Worm (Caenorhabditis elegans) whole organism, young adult: ENCODE data around the gene C04A2.15.

Experiments used
- B0019.2 ChIP-seq: fragments of 200-800 bp; sonication (Bioruptor generic); conservative IDR thresholded peaks from 2 replicates; pipeline ENCODE4 v1.3.6; 2022; ENCODE audit warnings: missing genetic modification reagents, missing genetic modification characterization, missing compliant biosample characterization
- B0261.1 ChIP-seq: sonication (generic microtip); optimal IDR thresholded peaks from 2 replicates; lab custom pipeline; 2016; ENCODE audit warnings: mild to moderate bottlenecking, missing genetic modification characterization, moderate library complexity, missing compliant biosample characterization
- C17E4.6 ChIP-seq: fragments of 200-800 bp; sonication (Bioruptor generic); IDR thresholded peaks from 2 replicates; pipeline ENCODE4 v1.3.6; 2022; ENCODE audit warnings: missing genetic modification reagents, missing genetic modification characterization, missing compliant biosample characterization
- D2030.7 ChIP-seq: fragments of 200-800 bp; sonication (Bioruptor generic); IDR thresholded peaks from 2 replicates; pipeline ENCODE4 v1.3.6; 2022; ENCODE audit warnings: missing genetic modification reagents, missing genetic modification characterization, missing compliant biosample characterization
- F33H1.4 ChIP-seq: fragments of 200-800 bp; sonication (Bioruptor generic); IDR thresholded peaks from 2 replicates; pipeline ENCODE4 v1.3.6; 2022; ENCODE audit warnings: missing genetic modification reagents, missing genetic modification characterization, missing compliant biosample characterization
- F37B4.10 ChIP-seq: fragments of 200-800 bp; sonication (Bioruptor generic); IDR thresholded peaks from 2 replicates; pipeline ENCODE4 v1.3.6; 2022; ENCODE audit warnings: missing genetic modification characterization, missing compliant biosample characterization
- F49E8.2 ChIP-seq: sonication (generic microtip); optimal IDR thresholded peaks from 3 replicates; lab custom pipeline; 2017; ENCODE audit warnings: missing genetic modification characterization, mild to moderate bottlenecking, missing compliant biosample characterization, antibody characterized with exemption, moderate library complexity; ENCODE audit not compliant: insufficient read depth
- F57C9.4 ChIP-seq: sonication (generic microtip); optimal IDR thresholded peaks from 2 replicates; lab custom pipeline; 2017; ENCODE audit warnings: mild to moderate bottlenecking, missing genetic modification characterization, missing compliant biosample characterization
- T07F8.4 ChIP-seq: sonication (generic microtip); optimal IDR thresholded peaks from 2 replicates; lab custom pipeline; 2016; ENCODE audit warnings: mild to moderate bottlenecking, missing genetic modification characterization, moderate library complexity, missing compliant biosample characterization
- Y79H2A.3 ChIP-seq: fragments of 200-800 bp; sonication (Bioruptor generic); conservative IDR thresholded peaks from 2 replicates; pipeline ENCODE4 v1.3.6; 2022; ENCODE audit warnings: missing genetic modification reagents, missing genetic modification characterization, missing compliant biosample characterization
- atf-7 ChIP-seq: sonication (generic microtip); optimal IDR thresholded peaks from 2 replicates; lab custom pipeline; 2017; ENCODE audit warnings: mild to moderate bottlenecking, missing genetic modification characterization, missing compliant biosample characterization
- athp-1 ChIP-seq: sonication (generic microtip); optimal IDR thresholded peaks from 2 replicates; lab custom pipeline; 2017; ENCODE audit warnings: mild to moderate bottlenecking, missing genetic modification characterization, missing compliant biosample characterization
- attf-3 ChIP-seq: fragments of 200-800 bp; sonication (Bioruptor generic); conservative IDR thresholded peaks from 2 replicates; pipeline ENCODE4 v1.3.6; 2022; ENCODE audit warnings: missing genetic modification reagents, missing genetic modification characterization, missing compliant biosample characterization
- attf-5 ChIP-seq: fragments of 200-800 bp; sonication (Bioruptor generic); optimal IDR thresholded peaks from 2 replicates; lab custom pipeline; 2018; ENCODE audit warnings: mild to moderate bottlenecking, missing genetic modification characterization, missing compliant biosample characterization
- ccch-3 ChIP-seq: fragments of 200-800 bp; sonication (Bioruptor generic); optimal IDR thresholded peaks from 2 replicates; lab custom pipeline; 2018; ENCODE audit warnings: mild to moderate bottlenecking, missing genetic modification characterization, missing compliant biosample characterization
- ceh-100 ChIP-seq: fragments of 200-800 bp; sonication (Bioruptor generic); IDR thresholded peaks from 2 replicates; pipeline ENCODE4 v1.3.6; 2022; ENCODE audit warnings: missing genetic modification reagents, missing genetic modification characterization, missing compliant biosample characterization
- ceh-91 ChIP-seq: fragments of 200-800 bp; sonication (Bioruptor generic); IDR thresholded peaks from 2 replicates; pipeline ENCODE4 v1.3.6; 2022; ENCODE audit warnings: missing genetic modification reagents, missing genetic modification characterization, missing compliant biosample characterization
- die-1 ChIP-seq: sonication (generic microtip); optimal IDR thresholded peaks from 2 replicates; lab custom pipeline; 2016; ENCODE audit warnings: missing genotype, mild to moderate bottlenecking, missing genetic modification characterization, missing compliant biosample characterization
- dox-1 ChIP-seq: fragments of 200-800 bp; sonication (Bioruptor generic); IDR thresholded peaks from 2 replicates; pipeline ENCODE4 v1.3.6; 2022; ENCODE audit warnings: missing genetic modification reagents, missing genetic modification characterization, missing compliant biosample characterization
- dpff-1 ChIP-seq: sonication (generic microtip); optimal IDR thresholded peaks from 2 replicates; lab custom pipeline; 2017; ENCODE audit warnings: mild to moderate bottlenecking, missing genetic modification characterization, missing compliant biosample characterization
- efl-1 ChIP-seq: fragments of 150-350 bp; optimal IDR thresholded peaks from 2 replicates; lab custom pipeline; 2014; ENCODE audit warnings: missing biosample characterization, missing genetic modification reagents, missing genetic modification characterization
- ekl-4 ChIP-seq: fragments of 200-800 bp; sonication (Bioruptor generic); IDR thresholded peaks from 2 replicates; pipeline ENCODE4 v1.3.6; 2022; ENCODE audit warnings: missing genetic modification reagents, missing genetic modification characterization, missing compliant biosample characterization
- ets-4 ChIP-seq: fragments of 200-800 bp; sonication (Bioruptor generic); optimal IDR thresholded peaks from 2 replicates; lab custom pipeline; 2018; ENCODE audit warnings: mild to moderate bottlenecking, missing genetic modification characterization, missing compliant biosample characterization
- him-1 ChIP-seq: sonication (generic microtip); optimal IDR thresholded peaks from 2 replicates; lab custom pipeline; 2016; ENCODE audit warnings: missing genotype, missing genetic modification reagents, missing genetic modification characterization, missing compliant biosample characterization
- hmg-1.2 ChIP-seq: fragments of 200-800 bp; sonication (Bioruptor generic); IDR thresholded peaks from 2 replicates; pipeline ENCODE4 v1.3.6; 2022; ENCODE audit warnings: missing genetic modification reagents, missing genetic modification characterization, missing compliant biosample characterization
- hrde-1 ChIP-seq: sonication (generic microtip); optimal IDR thresholded peaks from 2 replicates; lab custom pipeline; 2016; ENCODE audit warnings: missing genetic modification characterization, mild to moderate bottlenecking, missing compliant biosample characterization, moderate library complexity, missing genotype, missing genetic modification reagents, borderline replicate concordance
- hsf-1 ChIP-seq: fragments of 200-800 bp; sonication (Bioruptor generic); IDR thresholded peaks from 2 replicates; pipeline ENCODE4 v1.3.6; 2022; ENCODE audit warnings: missing genetic modification reagents, missing genetic modification characterization, missing compliant biosample characterization
- lin-35 ChIP-seq, 3 experiments: fragments of 150-350 bp in 2 of 3; sonication (generic microtip) in 1 of 3; optimal IDR thresholded peaks; 2 replicates each; lab custom pipeline; 2014 to 2018; ENCODE audit warnings: missing biosample characterization in 3 of 3, missing genetic modification characterization in 3 of 3, missing genetic modification reagents in 3 of 3
- lsl-1 ChIP-seq: fragments of 200-800 bp; sonication (Bioruptor generic); optimal IDR thresholded peaks from 2 replicates; lab custom pipeline; 2018; ENCODE audit warnings: mild to moderate bottlenecking, missing genetic modification characterization, moderate library complexity, missing compliant biosample characterization
- mcd-1 ChIP-seq: fragments of 200-800 bp; sonication (Bioruptor generic); IDR thresholded peaks from 2 replicates; pipeline ENCODE4 v1.3.6; 2022; ENCODE audit warnings: missing genetic modification reagents, missing genetic modification characterization, missing compliant biosample characterization
- mel-28 ChIP-seq: sonication (generic microtip); optimal IDR thresholded peaks from 2 replicates; lab custom pipeline; 2016; ENCODE audit warnings: borderline replicate concordance, mild to moderate bottlenecking, missing genetic modification characterization, missing compliant biosample characterization
- nhr-179 ChIP-seq: sonication (generic microtip); optimal IDR thresholded peaks from 2 replicates; lab custom pipeline; 2016; ENCODE audit warnings: mild to moderate bottlenecking, missing genetic modification characterization, missing compliant biosample characterization
- nhr-27 ChIP-seq: fragments of 200-800 bp; sonication (Bioruptor generic); optimal IDR thresholded peaks from 2 replicates; lab custom pipeline; 2018; ENCODE audit warnings: mild to moderate bottlenecking, missing genetic modification characterization, moderate library complexity, missing compliant biosample characterization
- nhr-80 ChIP-seq: sonication (generic microtip); optimal IDR thresholded peaks from 2 replicates; lab custom pipeline; 2016; ENCODE audit warnings: missing genetic modification characterization, missing compliant biosample characterization
- nhr-90 ChIP-seq: sonication (generic microtip); optimal IDR thresholded peaks from 2 replicates; lab custom pipeline; 2016; ENCODE audit warnings: missing genotype, mild to moderate bottlenecking, missing genetic modification characterization, missing compliant biosample characterization
- pbrm-1 ChIP-seq: fragments of 200-800 bp; sonication (Bioruptor generic); IDR thresholded peaks from 2 replicates; pipeline ENCODE4 v1.3.6; 2022; ENCODE audit warnings: missing genetic modification reagents, missing genetic modification characterization, missing compliant biosample characterization
- rec-8 ChIP-seq, 2 experiments: sonication (generic microtip); optimal IDR thresholded peaks; 2 replicates each; lab custom pipeline; 2016; ENCODE audit warnings: mild to moderate bottlenecking in 2 of 2, missing genetic modification characterization in 2 of 2, missing genetic modification reagents in 2 of 2, missing genotype in 2 of 2, missing biosample characterization in 1 of 2, missing compliant biosample characterization in 1 of 2, moderate library complexity in 1 of 2
- repo-1 ChIP-seq: sonication (generic microtip); optimal IDR thresholded peaks from 2 replicates; lab custom pipeline; 2017; ENCODE audit warnings: mild to moderate bottlenecking, missing genetic modification characterization, missing compliant biosample characterization
- snpc-1.3 ChIP-seq: sonication (generic microtip); optimal IDR thresholded peaks from 2 replicates; lab custom pipeline; 2017; ENCODE audit warnings: missing genetic modification characterization, mild to moderate bottlenecking, missing compliant biosample characterization, antibody characterized with exemption, moderate library complexity, missing genotype, missing genetic modification reagents; ENCODE audit not compliant: insufficient read depth
- snpc-4 ChIP-seq, 5 experiments: fragments of 150-350 bp in 1 of 5; sonication (generic microtip) in 4 of 5; optimal IDR thresholded peaks; 2 replicates each; lab custom pipeline; 2014 to 2018; ENCODE audit warnings: missing genetic modification characterization in 5 of 5, missing biosample characterization in 3 of 5, antibody characterized with exemption in 2 of 5, mild to moderate bottlenecking in 2 of 5, missing compliant biosample characterization in 2 of 5, missing genotype in 2 of 5, moderate library complexity in 2 of 5, missing genetic modification reagents in 1 of 5
- tbp1 ChIP-seq: fragments of 200-800 bp; sonication (Bioruptor generic); optimal IDR thresholded peaks from 2 replicates; lab custom pipeline; 2018; ENCODE audit warnings: mild to moderate bottlenecking, missing genetic modification characterization, missing compliant biosample characterization
- tbx-9 ChIP-seq: sonication (generic microtip); optimal IDR thresholded peaks from 2 replicates; lab custom pipeline; 2016; ENCODE audit warnings: borderline replicate concordance, missing genetic modification characterization, inconsistent platforms, missing compliant biosample characterization
- unc-62 ChIP-seq: fragments of 150-350 bp; optimal IDR thresholded peaks from 2 replicates; lab custom pipeline; 2014; ENCODE audit warnings: missing biosample characterization, missing genetic modification reagents, missing genetic modification characterization
- zfh-2 ChIP-seq: fragments of 200-800 bp; sonication (Bioruptor generic); conservative IDR thresholded peaks from 2 replicates; pipeline ENCODE4 v1.3.6; 2022; ENCODE audit warnings: missing genetic modification reagents, missing genetic modification characterization, missing compliant biosample characterization
- zim-3 ChIP-seq: sonication (generic microtip); optimal IDR thresholded peaks from 2 replicates; lab custom pipeline; 2017; ENCODE audit warnings: mild to moderate bottlenecking, missing genetic modification characterization, moderate library complexity, missing compliant biosample characterization
- ztf-18 ChIP-seq: sonication (generic microtip); optimal IDR thresholded peaks from 2 replicates; lab custom pipeline; 2016; ENCODE audit warnings: missing genotype, mild to moderate bottlenecking, missing genetic modification characterization, missing compliant biosample characterization
- ztf-26 ChIP-seq: sonication (generic microtip); optimal IDR thresholded peaks from 2 replicates; lab custom pipeline; 2017; ENCODE audit warnings: missing genetic modification characterization, missing compliant biosample characterization
- ztf-28 ChIP-seq: fragments of 200-800 bp; sonication (Bioruptor generic); IDR thresholded peaks from 2 replicates; pipeline ENCODE4 v1.3.6; 2022; ENCODE audit warnings: missing genetic modification reagents, missing genetic modification characterization, missing compliant biosample characterization

Gene C04A2.15

ce11 chrII:6858835-6859234, 6.8 kb downstream of the C04A2.15 start:
- TF ChIP-seq unc-62 (GFP tag; lab: Kevin White, UChicago) (no peak), hmg-1.2 (peak; percentile 84; the same call in 1 of the 2 replicates), T07F8.4 (tag; lab: Kevin White, UChicago) (no peak), F57C9.4 (tag; lab: Kevin White, UChicago) (no peak), atf-7 (tag; lab: Kevin White, UChicago) (no peak), nhr-179 (no peak), C17E4.6 (GFP tag; lab: Robert Waterston, UW) (no peak), F37B4.10 (no peak), attf-5 (GFP tag; lab: Kevin White, UChicago) (no peak), D2030.7 (GFP tag; lab: Robert Waterston, UW) (no peak), ztf-26 (tag; lab: Kevin White, UChicago) (no peak), F49E8.2 (tag; lab: Kevin White, UChicago) (no peak), snpc-4 (GFP tag; optimal IDR thresholded peaks at IDR 0.05; lab: Kevin White, UChicago) (no peak), snpc-4 (tag; optimal IDR thresholded peaks at IDR 0.05; lab: Kevin White, UChicago) (peak in 1 of 4 experiments; percentile 1), ekl-4 (GFP tag; lab: Robert Waterston, UW) (no peak), ztf-28 (GFP tag; lab: Robert Waterston, UW) (no peak), tbp1 (peak; percentile 16), Y79H2A.3 (GFP tag; lab: Robert Waterston, UW) (no peak), zfh-2 (no peak), tbx-9 (tag; lab: Kevin White, UChicago) (no peak), lsl-1 (GFP tag; lab: Kevin White, UChicago) (no peak), ets-4 (GFP tag; lab: Kevin White, UChicago) (no peak), nhr-80 (tag; lab: Kevin White, UChicago) (peak; percentile 61), dpff-1 (tag; lab: Kevin White, UChicago) (no peak), die-1 (tag; lab: Kevin White, UChicago) (no peak), pbrm-1 (GFP tag; lab: Robert Waterston, UW) (no peak), ceh-100 (GFP tag; lab: Robert Waterston, UW) (no peak), nhr-27 (no peak), hsf-1 (GFP tag; lab: Robert Waterston, UW) (no peak), ztf-18 (tag; lab: Kevin White, UChicago) (peak; percentile 11), zim-3 (tag; lab: Kevin White, UChicago) (no peak), B0261.1 (tag; lab: Kevin White, UChicago) (no peak), mel-28 (tag; lab: Kevin White, UChicago) (no peak), lin-35 (GFP tag; optimal IDR thresholded peaks at IDR 0.05; lab: Kevin White, UChicago) (peak in 1 of 3 experiments; percentile 11)

- TF ChIP-seq ccch-3 (GFP tag; lab: Kevin White, UChicago): no peak
- TF ChIP-seq efl-1 (GFP tag; lab: Kevin White, UChicago): peak; percentile 15
- TF ChIP-seq dox-1: no peak
- TF ChIP-seq F33H1.4 (GFP tag; lab: Robert Waterston, UW): peak; percentile 82
- TF ChIP-seq snpc-1.3: no peak
- no peak for TF ChIP-seq ekl-4 (GFP tag; lab: Robert Waterston, UW)
- no peak for TF ChIP-seq mcd-1 (GFP tag; lab: Robert Waterston, UW)
- no peak for TF ChIP-seq athp-1 (tag; lab: Kevin White, UChicago)
- TF ChIP-seq him-1 (tag; lab: Kevin White, UChicago): peak; percentile 13
- TF ChIP-seq ceh-91 (GFP tag; lab: Robert Waterston, UW): 0 out of 2 replicates have a peak, but pooled peaks have one; percentile 13
- TF ChIP-seq ceh-100 (GFP tag; lab: Robert Waterston, UW): no peak
- no peak for TF ChIP-seq B0019.2 (GFP tag; lab: Robert Waterston, UW)
- peak; percentile 83 for TF ChIP-seq lsl-1 (GFP tag; lab: Kevin White, UChicago)
- no peak for TF ChIP-seq atf-7 (tag; lab: Kevin White, UChicago)
- TF ChIP-seq rec-8 (tag; optimal IDR thresholded peaks at IDR 0.05; lab: Kevin White, UChicago): no peak
- TF ChIP-seq attf-3 (GFP tag; lab: Robert Waterston, UW): no peak
- no peak for TF ChIP-seq nhr-90 (tag; lab: Kevin White, UChicago)
- no peak for TF ChIP-seq hrde-1
- TF ChIP-seq repo-1 (tag; lab: Kevin White, UChicago): no peak
Measured at ce11 chrII:6860043-6860442, 8.0 kb downstream of the C04A2.15 start.
